Worm (Caenorhabditis elegans) whole organism, mixed stage, embryonic: ENCODE results near the gene K07C5.2.

Experiments used
- ceh-43 ChIP-seq: fragments of 200-800 bp; sonication (Bioruptor generic); optimal IDR thresholded peaks from 2 replicates; lab custom pipeline; 2018; ENCODE audit warnings: mild to moderate bottlenecking, missing genetic modification characterization, moderate library complexity, missing compliant biosample characterization
- ces-1 ChIP-seq: fragments of 150-350 bp; optimal IDR thresholded peaks from 2 replicates; lab custom pipeline; 2014; ENCODE audit warnings: missing biosample characterization, missing genetic modification reagents, missing genetic modification characterization
- cnd-1 ChIP-seq: fragments of 200-800 bp; sonication (Bioruptor generic); optimal IDR thresholded peaks from 2 replicates; lab custom pipeline; 2018; ENCODE audit warnings: mild to moderate bottlenecking, missing genetic modification characterization, missing compliant biosample characterization
- elt-3 ChIP-seq: fragments of 150-350 bp; optimal IDR thresholded peaks from 2 replicates; lab custom pipeline; 2014; ENCODE audit warnings: missing biosample characterization, missing genetic modification characterization
- nhr-12 ChIP-seq: fragments of 150-350 bp; optimal IDR thresholded peaks from 2 replicates; lab custom pipeline; 2014; ENCODE audit warnings: missing biosample characterization, missing genetic modification characterization
- nhr-76 ChIP-seq: sonication (generic microtip); optimal IDR thresholded peaks from 2 replicates; lab custom pipeline; 2017; ENCODE audit warnings: missing biosample characterization, missing genetic modification characterization
- snpc-4 ChIP-seq: fragments of 150-350 bp; optimal IDR thresholded peaks from 2 replicates; lab custom pipeline; 2014; ENCODE audit warnings: missing biosample characterization, missing genetic modification characterization
- unc-62 ChIP-seq: fragments of 150-350 bp; optimal IDR thresholded peaks from 2 replicates; lab custom pipeline; 2014; ENCODE audit warnings: missing biosample characterization, missing genetic modification reagents, missing genetic modification characterization
- ztf-11 ChIP-seq: fragments of 150-350 bp; optimal IDR thresholded peaks from 2 replicates; lab custom pipeline; 2014; ENCODE audit warnings: missing biosample characterization, missing genetic modification characterization

ce11 chrV:10332012-10332411, 7.3 kb upstream of the K07C5.2 start, which contains the start of gene crm-1:
- TF ChIP-seq ztf-11 (tag; lab: Kevin White, UChicago) (no peak), snpc-4 (no peak), elt-3 (tag; lab: Kevin White, UChicago) (no peak), unc-62 (no peak), ceh-43 (GFP tag; lab: Kevin White, UChicago) (no peak), ces-1 (GFP tag; lab: Kevin White, UChicago) (no peak), cnd-1 (tag; lab: Kevin White, UChicago) (no peak), nhr-12 (no peak), nhr-76 (tag; lab: Kevin White, UChicago) (no peak)
